Worm (Caenorhabditis elegans) whole organism, L4 larva: ENCODE measurements around the gene cyc-2.2.

ENCODE experiments used
- aha-1 ChIP-seq: fragments of 150-350 bp; peaks from one replicate; lab custom pipeline; 2014; ENCODE audit warnings: missing biosample characterization, missing genetic modification characterization
- ceh-44 ChIP-seq: fragments of 200-800 bp; sonication (Bioruptor generic); IDR thresholded peaks from 2 replicates; pipeline ENCODE4 v1.3.6; 2022; ENCODE audit warnings: missing genetic modification reagents, missing genetic modification characterization, missing compliant biosample characterization
- daf-16 ChIP-seq, 3 experiments: sonication (generic microtip); optimal IDR thresholded peaks; 2 replicates each; lab custom pipeline; 2016 to 2017; ENCODE audit warnings: missing genetic modification characterization in 3 of 3, missing genetic modification reagents in 3 of 3, mild to moderate bottlenecking in 2 of 3, missing compliant biosample characterization in 2 of 3, missing biosample characterization in 1 of 3, moderate library complexity in 1 of 3
- dmd-9 ChIP-seq: fragments of 200-800 bp; sonication (Bioruptor generic); IDR thresholded peaks from 2 replicates; pipeline ENCODE4 v1.3.6; 2022; ENCODE audit warnings: missing genetic modification reagents, missing genetic modification characterization, missing compliant biosample characterization
- fos-1 ChIP-seq: fragments of 150-350 bp; optimal IDR thresholded peaks from 2 replicates; lab custom pipeline; 2014; ENCODE audit warnings: missing biosample characterization, missing genetic modification characterization
- gei-8 ChIP-seq: fragments of 200-800 bp; sonication (Bioruptor generic); optimal IDR thresholded peaks from 2 replicates; lab custom pipeline; 2018; ENCODE audit warnings: mild to moderate bottlenecking, missing genetic modification characterization, missing compliant biosample characterization
- lin-1 ChIP-seq: fragments of 200-800 bp; sonication (Bioruptor generic); IDR thresholded peaks from 2 replicates; pipeline ENCODE4 v1.3.6; 2022; ENCODE audit warnings: missing genetic modification reagents, missing genetic modification characterization, missing compliant biosample characterization
- lin-39 ChIP-seq: fragments of 150-350 bp; optimal IDR thresholded peaks from 2 replicates; lab custom pipeline; 2014; ENCODE audit warnings: missing biosample characterization, missing genetic modification reagents, missing genetic modification characterization
- lsy-2 ChIP-seq, 2 experiments: fragments of 150-350 bp in 1 of 2; sonication (generic microtip) in 1 of 2; optimal IDR thresholded peaks; 2 replicates each; lab custom pipeline; 2014 to 2017; ENCODE audit warnings: missing biosample characterization in 2 of 2, missing genetic modification characterization in 2 of 2
- nhr-11 ChIP-seq: fragments of 150-350 bp; optimal IDR thresholded peaks from 2 replicates; lab custom pipeline; 2014; ENCODE audit warnings: missing biosample characterization, missing genetic modification characterization
- rbr-2 ChIP-seq: sonication (generic microtip); optimal IDR thresholded peaks from 2 replicates; lab custom pipeline; 2016; ENCODE audit warnings: missing genotype, missing genetic modification characterization, missing compliant biosample characterization
- skn-1 ChIP-seq: fragments of 150-350 bp; optimal IDR thresholded peaks from 2 replicates; lab custom pipeline; 2014; ENCODE audit warnings: missing biosample characterization, missing genetic modification characterization

DNA sequence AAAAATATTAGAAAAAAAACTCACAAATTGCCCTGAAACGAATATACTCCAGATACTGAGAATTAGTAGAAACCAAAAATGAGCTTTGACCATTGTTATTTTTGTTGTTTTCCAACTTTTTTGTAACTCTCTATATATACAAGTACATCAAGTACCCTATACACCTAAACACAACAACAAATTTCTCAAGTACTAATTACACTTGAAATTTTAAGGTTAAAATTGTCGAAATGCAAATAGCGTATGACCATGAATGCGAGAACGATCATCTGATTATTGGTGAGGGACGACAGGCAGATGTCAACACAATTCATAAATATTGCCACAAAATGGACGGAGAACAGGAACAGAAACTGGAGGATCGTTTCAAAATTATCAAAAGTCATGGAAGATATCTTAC lies 12.4 kb upstream of the cyc-2.2 start, which contains the start of gene F56H9.9:
- TF ChIP-seq lin-39 (tag; lab: Kevin White, UChicago) = no peak
- no peak for TF ChIP-seq aha-1 (tag; lab: Kevin White, UChicago)
- no peak for TF ChIP-seq fos-1 (tag; lab: Kevin White, UChicago)
- no peak for TF ChIP-seq ceh-44
- no peak for TF ChIP-seq rbr-2 (tag; lab: Kevin White, UChicago)
- TF ChIP-seq lsy-2 (tag; optimal IDR thresholded peaks at IDR 0.05; lab: Kevin White, UChicago) = no peak
- TF ChIP-seq gei-8 (GFP tag; lab: Kevin White, UChicago) = no peak
- TF ChIP-seq lin-1 (GFP tag; lab: Robert Waterston, UW) = no peak
- TF ChIP-seq skn-1 (tag; lab: Kevin White, UChicago) = no peak
- TF ChIP-seq dmd-9 (GFP tag; lab: Robert Waterston, UW) = no peak
- TF ChIP-seq daf-16 (GFP tag; optimal IDR thresholded peaks at IDR 0.05; lab: Kevin White, UChicago) = no peak
- TF ChIP-seq daf-16 (tag; optimal IDR thresholded peaks at IDR 0.05; lab: Kevin White, UChicago) = no peak
- no peak for TF ChIP-seq nhr-11 (tag; lab: Kevin White, UChicago)
